Worm (Caenorhabditis elegans) whole organism, midembryonic: ENCODE data around the gene C44B9.3.

Source experiments
- T22C8.4 ChIP-seq: fragments of 200-800 bp; sonication (Bioruptor generic); IDR thresholded peaks from 2 replicates; pipeline ENCODE4 v1.3.6; 2022; ENCODE audit warnings: missing genetic modification characterization, missing compliant biosample characterization
- flt-1 ChIP-seq: fragments of 200-800 bp; sonication (Bioruptor generic); IDR thresholded peaks from 2 replicates; pipeline ENCODE4 v1.3.6; 2022; ENCODE audit warnings: missing genetic modification characterization, missing compliant biosample characterization
- ztf-23 ChIP-seq: fragments of 200-800 bp; sonication (Bioruptor generic); IDR thresholded peaks from 2 replicates; pipeline ENCODE4 v1.3.6; 2022; ENCODE audit warnings: missing genetic modification reagents, missing genetic modification characterization, missing compliant biosample characterization

- no peak for TF ChIP-seq ztf-23
- no peak for TF ChIP-seq T22C8.4 (GFP tag; lab: Robert Waterston, UW)
- no peak for TF ChIP-seq flt-1
Measured at ce11 chrIII:10880083-10880482, at the start of gene C44B9.3.
